Fruit fly (Drosophila melanogaster): ENCODE data around the gene Gr89a.
A peak's percentile ranks its signal among the peaks of the same experiment; 100 is the strongest.

Gr89a gene

DNA sequence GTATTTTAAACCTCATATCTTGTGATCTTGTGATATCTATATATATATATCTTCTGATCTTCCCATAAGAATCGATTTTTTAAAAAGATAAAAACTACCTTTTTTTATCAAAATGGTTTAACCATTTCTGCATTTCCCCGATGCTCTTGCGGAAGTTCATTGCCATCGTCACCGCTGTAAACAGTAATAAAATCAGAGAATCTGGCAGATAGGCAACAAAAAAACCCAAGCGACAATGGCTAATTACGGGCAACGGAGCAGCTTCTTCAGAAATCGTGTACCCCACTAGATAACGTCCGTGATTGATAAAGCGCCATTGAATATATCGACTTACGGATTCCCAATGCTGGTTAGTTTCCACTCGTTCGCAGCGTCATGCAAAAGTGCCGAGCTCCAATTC lies 44.6 kb downstream of the Gr89a start, which contains the start of gene CG10405:
TSS of gene CG10405 (plus strand) at position 301 of the 400 bp plus-strand sequence.
- TF ChIP-seq CG8478 (optimal IDR thresholded peaks at IDR 0.05), result no peak
- no peak for TF ChIP-seq usp (GFP tag; optimal IDR thresholded peaks at IDR 0.05)
- no peak for TF ChIP-seq pan (optimal IDR thresholded peaks at IDR 0.05)
- TF ChIP-seq Dll (optimal IDR thresholded peaks at IDR 0.05), result no peak
- TF ChIP-seq psq (optimal IDR thresholded peaks at IDR 0.05), result no peak
- TF ChIP-seq EcR (GFP tag; optimal IDR thresholded peaks at IDR 0.05), result no peak

DNA sequence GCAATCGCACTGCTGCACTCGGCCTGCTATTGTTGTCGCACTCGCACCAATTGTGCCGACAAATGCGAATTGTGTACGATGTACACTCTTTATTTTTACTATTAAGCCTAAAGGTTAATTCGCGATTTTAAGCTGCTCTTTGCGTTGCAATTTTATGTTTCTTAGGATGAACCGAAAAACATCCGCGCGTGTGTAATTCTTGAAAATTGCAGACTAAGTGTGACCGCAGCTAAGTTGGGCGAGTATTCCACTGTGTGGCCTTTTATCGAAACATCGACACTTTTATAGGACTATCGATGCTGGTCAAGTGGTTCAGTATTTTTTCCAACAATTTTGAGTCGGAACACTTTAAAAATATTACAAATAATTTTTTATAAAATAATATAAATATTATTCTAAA lies 45.2 kb downstream of the Gr89a start, which contains the start of gene Pak3:
TSS of gene Pak3 (minus strand) at position 225 of the 400 bp plus-strand sequence.
- TF ChIP-seq psq (optimal IDR thresholded peaks at IDR 0.05) (no peak), usp (GFP tag; optimal IDR thresholded peaks at IDR 0.05) (no peak), EcR (GFP tag; optimal IDR thresholded peaks at IDR 0.05) (no peak), CG8478 (optimal IDR thresholded peaks at IDR 0.05) (no peak), pan (optimal IDR thresholded peaks at IDR 0.05) (no peak), Dll (optimal IDR thresholded peaks at IDR 0.05) (no peak)

- TF ChIP-seq EcR (GFP tag; optimal IDR thresholded peaks at IDR 0.05) (no peak), CG8478 (optimal IDR thresholded peaks at IDR 0.05) (peak; percentile 53)
These were observed 45.7 kb downstream of the Gr89a start for dm6 chr3R:16452954-16453587.

dm6 chr3R:16449187-16449973 lies 49.4 kb downstream of the Gr89a start:
- TF ChIP-seq Dll (optimal IDR thresholded peaks at IDR 0.05) (no peak), pan (optimal IDR thresholded peaks at IDR 0.05) (no peak), EcR (GFP tag; optimal IDR thresholded peaks at IDR 0.05) (peak in 1 of 2 experiments; percentile 34), CG8478 (optimal IDR thresholded peaks at IDR 0.05) (no peak), psq (optimal IDR thresholded peaks at IDR 0.05) (no peak), usp (GFP tag; optimal IDR thresholded peaks at IDR 0.05) (no peak)

DNA sequence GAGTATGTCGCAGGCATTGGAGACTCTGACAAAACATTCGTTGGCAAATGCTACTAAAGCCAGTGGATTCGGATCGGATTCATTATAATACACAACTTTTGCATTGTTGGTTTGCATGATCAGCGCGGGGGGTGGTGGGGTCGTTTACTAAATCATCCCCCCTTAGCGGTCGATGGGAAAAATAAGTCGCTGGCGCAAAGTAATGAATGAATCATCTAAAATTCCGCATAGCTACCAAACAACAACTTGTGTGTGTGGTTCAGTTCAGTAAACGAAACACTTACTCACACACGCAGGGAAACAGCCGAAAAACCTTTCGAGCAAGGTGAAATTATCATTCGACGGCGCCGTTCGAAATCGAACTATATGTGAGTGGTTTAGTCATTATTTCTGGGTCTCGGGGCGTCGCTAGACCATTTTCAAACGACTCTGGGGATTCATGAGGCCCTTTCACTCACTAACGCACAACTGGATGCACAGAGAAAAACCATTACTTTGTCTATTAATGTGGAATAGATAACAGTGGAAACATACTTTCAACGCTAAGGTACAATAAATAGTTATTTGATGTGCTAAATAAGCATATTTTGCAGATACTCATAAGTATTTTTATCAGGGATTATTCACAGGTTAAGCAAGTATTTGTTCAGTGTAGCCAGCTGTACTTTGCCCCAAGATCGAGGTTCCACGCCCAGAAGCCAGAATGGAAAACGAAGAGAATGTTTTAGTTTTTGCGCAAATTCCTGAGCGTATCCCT lies 50.2 kb downstream of the Gr89a start:
- no peak for TF ChIP-seq pan (optimal IDR thresholded peaks at IDR 0.05)
